Worm (Caenorhabditis elegans) whole organism, early embryonic: ENCODE results near the gene moc-1.

ENCODE experiments used
- B0310.2 ChIP-seq: sonication (generic microtip); optimal IDR thresholded peaks from 2 replicates; lab custom pipeline; 2016; ENCODE audit warnings: mild to moderate bottlenecking, missing genetic modification characterization, missing compliant biosample characterization
- F13C5.2 ChIP-seq: sonication (generic microtip); optimal IDR thresholded peaks from 2 replicates; lab custom pipeline; 2017; ENCODE audit warnings: mild to moderate bottlenecking, missing genetic modification characterization, inconsistent platforms, missing compliant biosample characterization
- aly-1 ChIP-seq: sonication (generic microtip); optimal IDR thresholded peaks from 2 replicates; lab custom pipeline; 2016; ENCODE audit warnings: missing genetic modification characterization, missing compliant biosample characterization
- ceh-13 ChIP-seq: fragments of 200-800 bp; sonication (Bioruptor generic); optimal IDR thresholded peaks from 2 replicates; lab custom pipeline; 2018; ENCODE audit warnings: mild to moderate bottlenecking, missing genetic modification characterization, missing compliant biosample characterization
- hmbx-1 ChIP-seq: sonication (generic microtip); optimal IDR thresholded peaks from 2 replicates; lab custom pipeline; 2016; ENCODE audit warnings: mild to moderate bottlenecking, missing genetic modification characterization, missing compliant biosample characterization
- hmg-4 ChIP-seq: fragments of 200-800 bp; sonication (Bioruptor generic); optimal IDR thresholded peaks from 2 replicates; lab custom pipeline; 2018; ENCODE audit warnings: mild to moderate bottlenecking, missing genetic modification characterization, missing compliant biosample characterization
- hnd-1 ChIP-seq: sonication (generic microtip); optimal IDR thresholded peaks from 2 replicates; lab custom pipeline; 2016; ENCODE audit warnings: missing genetic modification characterization, missing compliant biosample characterization
- pes-1 ChIP-seq: fragments of 200-800 bp; sonication (Bioruptor generic); IDR thresholded peaks from 2 replicates; pipeline ENCODE4 v1.3.6; 2022; ENCODE audit warnings: missing genetic modification reagents, missing genetic modification characterization, missing compliant biosample characterization
- scrt-1 ChIP-seq: fragments of 200-800 bp; sonication (Bioruptor generic); IDR thresholded peaks from 2 replicates; pipeline ENCODE4 v1.3.6; 2022; ENCODE audit warnings: missing genetic modification characterization, missing compliant biosample characterization
- tra-4 ChIP-seq: sonication (generic microtip); optimal IDR thresholded peaks from 2 replicates; lab custom pipeline; 2017; ENCODE audit warnings: missing genetic modification characterization, missing compliant biosample characterization

The moc-1 gene

ce11 chrX:10087866-10088265, 50.6 kb downstream of the moc-1 start, which contains the start of gene flp-28:
Gene flp-28, minus strand, starts transcription at chrX:10087966.
- no peak for TF ChIP-seq B0310.2 (tag; lab: Kevin White, UChicago)
- no peak for TF ChIP-seq ceh-13 (GFP tag; lab: Kevin White, UChicago)
- TF ChIP-seq F13C5.2: no peak
- TF ChIP-seq hmbx-1 (tag; lab: Kevin White, UChicago): no peak
- TF ChIP-seq tra-4 (tag; lab: Kevin White, UChicago): no peak
- no peak for TF ChIP-seq aly-1 (tag; lab: Kevin White, UChicago)
- no peak for TF ChIP-seq hmg-4
- no peak for TF ChIP-seq scrt-1 (GFP tag; lab: Robert Waterston, UW)
- no peak for TF ChIP-seq hnd-1 (tag; lab: Kevin White, UChicago)
- TF ChIP-seq pes-1 (GFP tag; lab: Robert Waterston, UW): no peak
